Fruit fly (Drosophila melanogaster): Measurements from ENCODE around the gene CG10602.

DNA sequence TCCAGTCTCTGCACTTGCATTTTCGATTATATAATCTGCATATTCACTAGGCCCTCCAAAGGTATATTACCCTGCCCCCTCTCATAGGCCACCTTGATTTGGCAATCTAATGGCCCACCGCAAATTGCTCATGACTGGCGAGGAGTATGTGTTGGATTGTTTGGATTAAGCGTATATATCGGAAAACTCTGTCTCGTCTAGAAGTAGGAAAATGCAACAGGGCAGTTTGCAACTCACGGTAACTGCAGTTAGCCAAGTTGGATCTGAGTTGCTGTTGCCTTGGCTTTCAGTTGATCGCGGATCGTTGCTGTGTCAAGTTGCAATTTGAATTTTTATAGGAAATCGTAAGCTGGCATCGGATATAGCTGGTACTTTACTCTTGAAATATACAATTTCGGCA, 40.0 kb downstream of the CG10602 start, which contains the start of gene Ugt36F1:
- TF ChIP-seq gl (tag; optimal IDR thresholded peaks at IDR 0.05) (no peak), CG14655 (GFP tag; optimal IDR thresholded peaks at IDR 0.05) (no peak), Pif1A (GFP tag; optimal IDR thresholded peaks at IDR 0.05) (no peak), CG9948 (tag; optimal IDR thresholded peaks at IDR 0.05) (no peak), EcR (GFP tag; optimal IDR thresholded peaks at IDR 0.05) (no peak), Pif1B (GFP tag; optimal IDR thresholded peaks at IDR 0.05) (no peak), CG13204 (GFP tag; optimal IDR thresholded peaks at IDR 0.05) (no peak), CG8159 (tag; optimal IDR thresholded peaks at IDR 0.05) (no peak), CG32121 (GFP tag; IDR thresholded peaks at IDR 0.05) (no peak)

Data from whole organism, pupa.